Fruit fly (Drosophila melanogaster) whole organism, wandering third instar larva: ENCODE results near the gene Orc2.

Experiments
- Abd-B ChIP-seq: fragments of >200 bp; optimal IDR thresholded peaks from 2 replicates; lab custom pipeline; 2017; ENCODE audit warnings: missing biosample characterization, missing genetic modification characterization
- CG32264 ChIP-seq: fragments of 200-800 bp; sonication (Bioruptor generic); optimal IDR thresholded peaks from 2 replicates; lab custom pipeline; 2016; ENCODE audit warnings: missing biosample characterization, missing genetic modification characterization
- CG9705 ChIP-seq: fragments of 200-800 bp; sonication (Bioruptor generic); optimal IDR thresholded peaks from 2 replicates; lab custom pipeline; 2018; ENCODE audit warnings: missing biosample characterization, mild to moderate bottlenecking, missing genetic modification characterization
- CrebA ChIP-seq: fragments of 200-800 bp; sonication (Bioruptor generic); optimal IDR thresholded peaks from 2 replicates; lab custom pipeline; 2016; ENCODE audit warnings: missing biosample characterization, mild to moderate bottlenecking, missing genetic modification characterization, borderline replicate concordance
- GATAd ChIP-seq: sonication (Bioruptor generic); optimal IDR thresholded peaks from 2 replicates; lab custom pipeline; 2016; ENCODE audit warnings: missing biosample characterization, missing genetic modification characterization
- HLH106 ChIP-seq: fragments of 200-800 bp; optimal IDR thresholded peaks from 3 replicates; lab custom pipeline; 2019; ENCODE audit warnings: missing biosample characterization, mild to moderate bottlenecking, missing genetic modification characterization, moderate library complexity
- Hnf4 ChIP-seq: fragments of 200-800 bp; sonication (Bioruptor generic); optimal IDR thresholded peaks from 2 replicates; lab custom pipeline; 2016; ENCODE audit warnings: missing biosample characterization, mild to moderate bottlenecking, missing genetic modification characterization
- Hr78 ChIP-seq: fragments of >200 bp; optimal IDR thresholded peaks from 2 replicates; lab custom pipeline; 2017; ENCODE audit warnings: missing biosample characterization, missing genetic modification characterization
- Hr83 ChIP-seq: fragments of 200-300 bp; sonication (Bioruptor generic); optimal IDR thresholded peaks from 2 replicates; lab custom pipeline; 2016; ENCODE audit warnings: missing biosample characterization, mild to moderate bottlenecking, missing genetic modification characterization, moderate library complexity; ENCODE audit not compliant: poor library complexity, severe bottlenecking
- Jra ChIP-seq: sonication (Bioruptor generic); optimal IDR thresholded peaks from 2 replicates; lab custom pipeline; 2016; ENCODE audit warnings: missing biosample characterization, missing genetic modification characterization
- Mio ChIP-seq: sonication (Bioruptor generic); optimal IDR thresholded peaks from 2 replicates; lab custom pipeline; 2016; ENCODE audit warnings: missing biosample characterization, missing genetic modification characterization
- Myc ChIP-seq: fragments of >200 bp; optimal IDR thresholded peaks from 2 replicates; lab custom pipeline; 2017
- OdsH ChIP-seq: fragments of 200-800 bp; sonication (Bioruptor generic); optimal IDR thresholded peaks from 2 replicates; lab custom pipeline; 2016; ENCODE audit warnings: missing biosample characterization, mild to moderate bottlenecking, missing genetic modification characterization
- Rel ChIP-seq, 2 experiments: fragments of 200-800 bp; sonication (Bioruptor generic) in 1 of 2; optimal IDR thresholded peaks; 2 replicates in 1 of 2; 3 replicates in 1 of 2; lab custom pipeline; 2016 to 2019; ENCODE audit warnings: mild to moderate bottlenecking in 2 of 2, missing biosample characterization in 2 of 2, missing genetic modification characterization in 2 of 2, moderate library complexity in 1 of 2
- Sp1 ChIP-seq: fragments of 200-800 bp; sonication (Bioruptor generic); optimal IDR thresholded peaks from 3 replicates; lab custom pipeline; 2019; ENCODE audit warnings: missing biosample characterization, mild to moderate bottlenecking, missing genetic modification characterization, moderate library complexity
- br ChIP-seq: fragments of 200-800 bp; sonication (Bioruptor generic); optimal IDR thresholded peaks from 2 replicates; lab custom pipeline; 2016; ENCODE audit warnings: missing biosample characterization, missing genetic modification characterization
- brk ChIP-seq: fragments of 200-800 bp; sonication (Bioruptor generic); optimal IDR thresholded peaks from 2 replicates; lab custom pipeline; 2016; ENCODE audit warnings: missing biosample characterization, mild to moderate bottlenecking, missing genetic modification characterization
- dl ChIP-seq, 2 experiments: fragments of 175-275, 200-275 bp in 1 of 2; fragments of 200-275 bp in 1 of 2; sonication (Bioruptor generic); optimal IDR thresholded peaks; lab custom pipeline; 2018; ENCODE audit warnings: mild to moderate bottlenecking in 2 of 2, missing biosample characterization in 2 of 2, missing genetic modification characterization in 2 of 2, moderate library complexity in 2 of 2; ENCODE audit not compliant: partially characterized antibody in 2 of 2, insufficient read depth in 1 of 2
- dmrt93B ChIP-seq: fragments of 200-800 bp; sonication (Bioruptor generic); optimal IDR thresholded peaks from 2 replicates; lab custom pipeline; 2018; ENCODE audit warnings: missing biosample characterization, mild to moderate bottlenecking, missing genetic modification characterization
- ey ChIP-seq: fragments of 200-800 bp; sonication (Bioruptor generic); optimal IDR thresholded peaks from 2 replicates; lab custom pipeline; 2016; ENCODE audit warnings: missing biosample characterization, missing genetic modification characterization
- foxo ChIP-seq, 2 experiments: fragments of 200-800 bp; sonication (Bioruptor generic); optimal IDR thresholded peaks; 2 replicates in 1 of 2; 3 replicates in 1 of 2; lab custom pipeline; 2016 to 2017; ENCODE audit warnings: missing biosample characterization in 2 of 2, missing genetic modification characterization in 2 of 2
- fru ChIP-seq: fragments of 200-800 bp; sonication (Bioruptor generic); optimal IDR thresholded peaks from 3 replicates; lab custom pipeline; 2016; ENCODE audit warnings: missing biosample characterization, mild to moderate bottlenecking, missing genetic modification characterization
- h ChIP-seq: fragments of 200-800 bp; sonication (Bioruptor generic); optimal IDR thresholded peaks from 3 replicates; lab custom pipeline; 2016; ENCODE audit warnings: missing biosample characterization, mild to moderate bottlenecking, missing genetic modification characterization
- pan ChIP-seq: fragments of >200 bp; optimal IDR thresholded peaks from 2 replicates; lab custom pipeline; 2017
- psq ChIP-seq: fragments of 200-800 bp; sonication (Bioruptor generic); optimal IDR thresholded peaks from 3 replicates; lab custom pipeline; 2017; ENCODE audit warnings: missing biosample characterization, mild to moderate bottlenecking, missing genetic modification characterization, moderate library complexity
- rgr ChIP-seq: fragments of 200-800 bp; sonication (Bioruptor generic); optimal IDR thresholded peaks from 3 replicates; lab custom pipeline; 2016; ENCODE audit warnings: missing biosample characterization, mild to moderate bottlenecking, missing genetic modification characterization
- sage ChIP-seq: fragments of 200-800 bp; sonication (Bioruptor generic); optimal IDR thresholded peaks from 2 replicates; lab custom pipeline; 2016; ENCODE audit warnings: missing biosample characterization, mild to moderate bottlenecking, missing genetic modification characterization
- sv ChIP-seq: fragments of 200-800 bp; sonication (Bioruptor generic); optimal IDR thresholded peaks from 3 replicates; lab custom pipeline; 2016; ENCODE audit warnings: missing biosample characterization, missing genetic modification characterization
- tai ChIP-seq: sonication (Bioruptor generic); optimal IDR thresholded peaks from 2 replicates; lab custom pipeline; 2016; ENCODE audit warnings: missing biosample characterization, missing genetic modification characterization
- woc ChIP-seq: sonication (Bioruptor generic); optimal IDR thresholded peaks from 2 replicates; lab custom pipeline; 2016; ENCODE audit warnings: missing biosample characterization, mild to moderate bottlenecking, missing genetic modification characterization

Orc2 gene

dm6 chr3R:14011629-14012028 is 46.9 kb downstream of the Orc2 start:
- no peak for TF ChIP-seq rgr
- TF ChIP-seq Myc (lab: Kevin White, UChicago) = peak; percentile 44
- no peak for TF ChIP-seq Hr78 (GFP tag; lab: Kevin White, UChicago)
- no peak for TF ChIP-seq foxo (GFP tag; optimal IDR thresholded peaks at IDR 0.05; lab: Kevin White, UChicago)
- TF ChIP-seq CG32264 = no peak
- peak; percentile 25 for TF ChIP-seq psq
- TF ChIP-seq sv = no peak
- no peak for TF ChIP-seq dmrt93B (GFP tag; lab: Kevin White, UChicago)
- no peak for TF ChIP-seq Hr83 (GFP tag; lab: Kevin White, UChicago)
- TF ChIP-seq fru (GFP tag; lab: Kevin White, UChicago) = peak; percentile 51
- peak; percentile 32 for TF ChIP-seq Sp1 (GFP tag; lab: Kevin White, UChicago)
- no peak for TF ChIP-seq CrebA (GFP tag; lab: Kevin White, UChicago)
- no peak for TF ChIP-seq tai (GFP tag; lab: Kevin White, UChicago)
- TF ChIP-seq woc (GFP tag; lab: Kevin White, UChicago) = peak; percentile 77
- peak; percentile 35 for TF ChIP-seq HLH106 (tag; lab: Kevin White, UChicago)
- peak; percentile 5 for TF ChIP-seq brk (GFP tag; lab: Kevin White, UChicago)
- TF ChIP-seq, all 38 proteins: peak for 7

dm6 chr3R:14012478-14013146 is 47.9 kb downstream of the Orc2 start:
- TF ChIP-seq Myc (lab: Kevin White, UChicago) (no peak), h (peak; percentile 93), tai (GFP tag; lab: Kevin White, UChicago) (no peak), sage (peak; percentile 79), woc (GFP tag; lab: Kevin White, UChicago) (peak; percentile 83), CG32264 (peak; percentile 6), Sp1 (GFP tag; lab: Kevin White, UChicago) (peak; percentile 49), sv (peak; percentile 69), OdsH (GFP tag; lab: Kevin White, UChicago) (peak; percentile 14), Hr83 (GFP tag; lab: Kevin White, UChicago) (peak; percentile 36), psq (peak; percentile 21), HLH106 (tag; lab: Kevin White, UChicago) (peak; percentile 66), Jra (GFP tag; lab: Kevin White, UChicago) (no peak), foxo (GFP tag; optimal IDR thresholded peaks at IDR 0.05; lab: Kevin White, UChicago) (peak in 1 of 2 experiments; percentile 87), ey (GFP tag; lab: Kevin White, UChicago) (peak; percentile 49), fru (GFP tag; lab: Kevin White, UChicago) (peak; percentile 82), rgr (peak; percentile 61), Hr78 (GFP tag; lab: Kevin White, UChicago) (no peak), br (GFP tag; lab: Kevin White, UChicago) (peak; percentile 46), Hnf4 (GFP tag; lab: Kevin White, UChicago) (peak; percentile 47), CG9705 (no peak), dmrt93B (GFP tag; lab: Kevin White, UChicago) (peak; percentile 64), Abd-B (GFP tag; lab: Kevin White, UChicago) (no peak)

dm6 chr3R:14013827-14014488 is 49.3 kb downstream of the Orc2 start:
- TF ChIP-seq sage (no peak), br (GFP tag; lab: Kevin White, UChicago) (no peak), rgr (no peak), CG32264 (no peak), tai (GFP tag; lab: Kevin White, UChicago) (no peak), Mio (GFP tag; lab: Kevin White, UChicago) (no peak), Sp1 (GFP tag; lab: Kevin White, UChicago) (no peak), sv (no peak), woc (GFP tag; lab: Kevin White, UChicago) (no peak), dl (GFP tag; optimal IDR thresholded peaks at IDR 0.05; lab: Kevin White, UChicago; ENCODE audit: insufficient read depth in 1 of 2, partially characterized antibody in 2 of 2) (no peak), pan (lab: Kevin White, UChicago) (no peak), Rel (GFP tag; optimal IDR thresholded peaks at IDR 0.05; lab: Kevin White, UChicago) (no peak), Rel (tag; optimal IDR thresholded peaks at IDR 0.05; lab: Kevin White, UChicago) (no peak), CrebA (GFP tag; lab: Kevin White, UChicago) (no peak), fru (GFP tag; lab: Kevin White, UChicago) (no peak), h (no peak), GATAd (GFP tag; lab: Kevin White, UChicago) (no peak)
